Fruit fly (Drosophila melanogaster): Measurements from ENCODE around the gene Sf3a1.

Gene Sf3a1

DNA sequence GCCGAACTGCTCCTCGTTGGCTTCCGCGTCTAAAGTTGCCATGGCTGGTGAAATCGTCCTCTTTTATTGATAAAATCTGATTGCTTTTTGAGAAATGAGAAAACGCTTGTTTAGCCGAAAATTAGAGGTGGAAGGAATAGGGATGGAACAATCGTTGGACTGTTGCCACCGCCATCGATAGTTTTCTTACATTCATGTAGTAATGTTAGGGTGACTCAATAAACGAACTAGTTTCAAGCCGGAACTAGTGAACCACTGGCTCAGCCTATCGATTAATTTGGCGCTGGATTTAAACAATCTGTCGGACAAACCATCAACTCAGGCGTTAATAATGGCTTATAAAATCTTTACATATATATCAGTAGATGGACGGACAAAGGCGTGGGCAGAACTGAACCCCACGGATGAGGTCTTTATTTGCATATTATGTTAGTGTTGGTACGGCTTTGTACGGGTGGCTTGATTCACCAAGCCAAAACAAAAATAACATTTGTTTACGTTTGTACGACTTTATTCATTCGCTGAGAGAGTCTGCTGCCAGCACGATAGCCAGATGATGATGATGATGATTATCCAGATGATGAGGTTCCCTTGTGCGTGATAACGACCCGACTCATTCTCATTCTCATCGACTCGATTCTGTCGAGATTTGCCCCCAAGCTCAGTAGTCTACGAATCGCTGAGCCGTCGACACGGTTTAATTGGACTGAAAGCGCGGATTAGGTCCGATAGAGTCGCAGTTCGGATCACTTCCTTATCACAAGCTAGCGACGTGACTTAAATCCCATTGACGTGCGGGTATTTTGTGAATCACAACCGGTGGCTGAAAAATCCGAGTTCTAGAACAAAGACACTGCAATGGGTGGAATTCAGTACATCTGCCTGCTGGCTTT lies at the start of gene Sf3a1, which contains the start of gene Irc:
Gene Sf3a1, minus strand, starts transcription at position 138 of the 893 bp plus-strand sequence.
Gene Irc, plus strand, starts transcription at position 658 of the 893 bp plus-strand sequence.
- TF ChIP-seq CG6792 (GFP tag; optimal IDR thresholded peaks at IDR 0.05): no peak
- peak in 1 of 2 experiments; percentile 62 for TF ChIP-seq ss (GFP tag; optimal IDR thresholded peaks at IDR 0.05)
- no peak for TF ChIP-seq Ets96B (tag; optimal IDR thresholded peaks at IDR 0.05)
- TF ChIP-seq CG8319 (GFP tag; optimal IDR thresholded peaks at IDR 0.05): no peak
- no peak for TF ChIP-seq CG32006 (GFP tag; optimal IDR thresholded peaks at IDR 0.05)
- TF ChIP-seq CG31627 (GFP tag; optimal IDR thresholded peaks at IDR 0.05): no peak
- no peak for TF ChIP-seq fd59A (GFP tag; optimal IDR thresholded peaks at IDR 0.05)
- no peak for TF ChIP-seq dsx (GFP tag; optimal IDR thresholded peaks at IDR 0.05; ENCODE audit: poor library complexity, severe bottlenecking)
- TF ChIP-seq Smox (GFP tag; optimal IDR thresholded peaks at IDR 0.05): no peak
- TF ChIP-seq Lpt (GFP tag; optimal IDR thresholded peaks at IDR 0.05): no peak
- no peak for TF ChIP-seq dac (GFP tag; optimal IDR thresholded peaks at IDR 0.05)
- no peak for TF ChIP-seq cyc (GFP tag; optimal IDR thresholded peaks at IDR 0.05)
- TF ChIP-seq Hr39 (GFP tag; optimal IDR thresholded peaks at IDR 0.05): no peak
- no peak for TF ChIP-seq vri (GFP tag; optimal IDR thresholded peaks at IDR 0.05)
- no peak for TF ChIP-seq CG9139 (GFP tag; optimal IDR thresholded peaks at IDR 0.05)
- no peak for TF ChIP-seq CG10669 (GFP tag; optimal IDR thresholded peaks at IDR 0.05)
- TF ChIP-seq Hr4 (GFP tag; optimal IDR thresholded peaks at IDR 0.05): no peak
- no peak for TF ChIP-seq CG15336 (GFP tag; IDR thresholded peaks at IDR 0.05)
- TF ChIP-seq eg (GFP tag; IDR thresholded peaks at IDR 0.05): 0 out of 3 replicates have a peak, but pooled peaks have one; percentile 19
- TF ChIP-seq svp (GFP tag): peak; percentile 93
- TF ChIP-seq Eip93F (GFP tag; optimal IDR thresholded peaks at IDR 0.05): no peak
- TF ChIP-seq fkh (GFP tag; optimal IDR thresholded peaks at IDR 0.05): peak; percentile 33
- TF ChIP-seq CG11294 (GFP tag; IDR thresholded peaks at IDR 0.05): no peak
- TF ChIP-seq spab (GFP tag; optimal IDR thresholded peaks at IDR 0.05): no peak
- TF ChIP-seq CG8119 (GFP tag; IDR thresholded peaks at IDR 0.05): no peak
- TF ChIP-seq Gug (GFP tag; IDR thresholded peaks at IDR 0.05): 0 out of 2 replicates have a peak, but pooled peaks have one; percentile 16
- no peak for TF ChIP-seq topi (GFP tag; optimal IDR thresholded peaks at IDR 0.05)
- no peak for TF ChIP-seq CG6854 (GFP tag; optimal IDR thresholded peaks at IDR 0.05)
- no peak for TF ChIP-seq salr (GFP tag; optimal IDR thresholded peaks at IDR 0.05)
- TF ChIP-seq pdm3 (GFP tag; optimal IDR thresholded peaks at IDR 0.05): no peak
- TF ChIP-seq Sox14 (GFP tag; optimal IDR thresholded peaks at IDR 0.05): peak; percentile 44
- TF ChIP-seq fd85E (GFP tag; optimal IDR thresholded peaks at IDR 0.05): no peak
- TF ChIP-seq esn (GFP tag; optimal IDR thresholded peaks at IDR 0.05): peak; percentile 31
- TF ChIP-seq CG10631 (GFP tag; optimal IDR thresholded peaks at IDR 0.05): no peak
- no peak for TF ChIP-seq CG6276 (GFP tag; optimal IDR thresholded peaks at IDR 0.05)
- no peak for TF ChIP-seq acj6 (GFP tag; optimal IDR thresholded peaks at IDR 0.05)
- TF ChIP-seq lz (GFP tag; optimal IDR thresholded peaks at IDR 0.05): no peak
- no peak for TF ChIP-seq CG16779 (tag; optimal IDR thresholded peaks at IDR 0.05)
- TF ChIP-seq CG1621 (tag; optimal IDR thresholded peaks at IDR 0.05): peak; percentile 85
- TF ChIP-seq CG3032 (tag; optimal IDR thresholded peaks at IDR 0.05): no peak
- TF ChIP-seq CG4318 (GFP tag; optimal IDR thresholded peaks at IDR 0.05): no peak
- no peak for TF ChIP-seq achi (GFP tag; optimal IDR thresholded peaks at IDR 0.05)
- peak; percentile 70 for TF ChIP-seq Eip78C (GFP tag)
- TF ChIP-seq CG3919 (GFP tag; optimal IDR thresholded peaks at IDR 0.05): no peak
- TF ChIP-seq Eip75B (GFP tag; optimal IDR thresholded peaks at IDR 0.05): no peak
- no peak for TF ChIP-seq OdsH (GFP tag; optimal IDR thresholded peaks at IDR 0.05)
- no peak for TF ChIP-seq Sox102F (GFP tag; optimal IDR thresholded peaks at IDR 0.05)
- TF ChIP-seq CG11762 (GFP tag; optimal IDR thresholded peaks at IDR 0.05; ENCODE audit: insufficient read depth): no peak
- no peak for TF ChIP-seq Ets21C (GFP tag; optimal IDR thresholded peaks at IDR 0.05)
- TF ChIP-seq CG6163 (GFP tag; IDR thresholded peaks at IDR 0.05): 0 out of 3 replicates have a peak, but pooled peaks have one; percentile 31
